Worm (Caenorhabditis elegans) whole organism, L1 larva: ENCODE measurements around the gene ist-1.
A peak's percentile ranks its signal among the peaks of the same experiment; 100 is the strongest.

Source experiments
- C34B4.2 ChIP-seq: sonication (generic microtip); optimal IDR thresholded peaks from 2 replicates; lab custom pipeline; 2017; ENCODE audit warnings: mild to moderate bottlenecking, missing genetic modification characterization, missing compliant biosample characterization
- Y116A8C.19 ChIP-seq: sonication (generic microtip); optimal IDR thresholded peaks from 2 replicates; lab custom pipeline; 2016; ENCODE audit warnings: missing compliant biosample characterization, missing genetic modification characterization, borderline replicate concordance
- ceh-63 ChIP-seq: fragments of 200-800 bp; sonication (Bioruptor generic); optimal IDR thresholded peaks from 2 replicates; lab custom pipeline; 2018; ENCODE audit warnings: mild to moderate bottlenecking, missing genetic modification characterization, missing compliant biosample characterization
- ces-1 ChIP-seq: fragments of 150-350 bp; optimal IDR thresholded peaks from 2 replicates; lab custom pipeline; 2014; ENCODE audit warnings: missing biosample characterization, missing genetic modification reagents, missing genetic modification characterization
- dpl-1 ChIP-seq, 3 experiments: fragments of 150-350 bp in 2 of 3; sonication (generic microtip) in 1 of 3; optimal IDR thresholded peaks; 2 replicates each; lab custom pipeline; 2014 to 2017; ENCODE audit warnings: missing biosample characterization in 3 of 3, missing genetic modification characterization in 3 of 3, missing genetic modification reagents in 3 of 3
- dsc-1 ChIP-seq: sonication (generic microtip); optimal IDR thresholded peaks from 2 replicates; lab custom pipeline; 2016; ENCODE audit warnings: mild to moderate bottlenecking, missing genetic modification characterization, missing compliant biosample characterization
- efl-3 ChIP-seq: fragments of 200-800 bp; sonication (Bioruptor generic); optimal IDR thresholded peaks from 2 replicates; lab custom pipeline; 2018; ENCODE audit warnings: mild to moderate bottlenecking, missing genetic modification characterization, missing compliant biosample characterization
- egl-13 ChIP-seq: sonication (generic microtip); optimal IDR thresholded peaks from 2 replicates; lab custom pipeline; 2016; ENCODE audit warnings: missing genotype, missing genetic modification reagents, missing genetic modification characterization, missing compliant biosample characterization
- egl-27 ChIP-seq, 2 experiments: fragments of 150-350 bp in 1 of 2; sonication (generic microtip); optimal IDR thresholded peaks; 3 replicates each; lab custom pipeline; 2017 to 2018; ENCODE audit warnings: missing biosample characterization in 2 of 2, missing genetic modification characterization in 2 of 2, missing genetic modification reagents in 2 of 2
- elt-2 ChIP-seq: sonication (generic microtip); optimal IDR thresholded peaks from 2 replicates; lab custom pipeline; 2016; ENCODE audit warnings: missing genetic modification characterization, mild to moderate bottlenecking, inconsistent platforms, missing compliant biosample characterization, missing genetic modification reagents
- fkh-10 ChIP-seq: sonication (generic microtip); optimal IDR thresholded peaks from 2 replicates; lab custom pipeline; 2017; ENCODE audit warnings: missing biosample characterization, missing genetic modification reagents, missing genetic modification characterization
- fos-1 ChIP-seq: fragments of 150-350 bp; optimal IDR thresholded peaks from 2 replicates; lab custom pipeline; 2014; ENCODE audit warnings: missing biosample characterization, missing genetic modification characterization
- hlh-4 ChIP-seq: sonication (generic microtip); optimal IDR thresholded peaks from 2 replicates; lab custom pipeline; 2016; ENCODE audit warnings: mild to moderate bottlenecking, missing genetic modification characterization, missing compliant biosample characterization
- lin-15B ChIP-seq: fragments of 150-350 bp; sonication (generic microtip); optimal IDR thresholded peaks from 3 replicates; lab custom pipeline; 2014; ENCODE audit warnings: missing biosample characterization, missing genetic modification characterization
- lir-3 ChIP-seq: sonication (generic microtip); optimal IDR thresholded peaks from 2 replicates; lab custom pipeline; 2016; ENCODE audit warnings: mild to moderate bottlenecking, missing genetic modification characterization, moderate library complexity, missing compliant biosample characterization; ENCODE audit not compliant: poor library complexity
- lsy-2 ChIP-seq, 2 experiments: fragments of 150-350 bp; optimal IDR thresholded peaks; 2 replicates each; lab custom pipeline; 2014; ENCODE audit warnings: missing biosample characterization in 2 of 2, missing genetic modification characterization in 2 of 2
- mab-9 ChIP-seq: fragments of 200-800 bp; sonication (Bioruptor generic); IDR thresholded peaks from 2 replicates; pipeline ENCODE4 v1.3.6; 2022; ENCODE audit warnings: missing genetic modification reagents, missing genetic modification characterization, missing compliant biosample characterization
- mef-2 ChIP-seq: fragments of 150-350 bp; optimal IDR thresholded peaks from 2 replicates; lab custom pipeline; 2014; ENCODE audit warnings: missing biosample characterization, missing genetic modification characterization
- nhr-20 ChIP-seq: sonication (generic microtip); optimal IDR thresholded peaks from 2 replicates; lab custom pipeline; 2016; ENCODE audit warnings: mild to moderate bottlenecking, missing genetic modification characterization, missing compliant biosample characterization
- nhr-237 ChIP-seq: fragments of 150-350 bp; optimal IDR thresholded peaks from 2 replicates; lab custom pipeline; 2014; ENCODE audit warnings: missing biosample characterization, missing genetic modification characterization
- nhr-28 ChIP-seq: fragments of 150-350 bp; optimal IDR thresholded peaks from 2 replicates; lab custom pipeline; 2014; ENCODE audit warnings: missing biosample characterization, missing genetic modification characterization
- nhr-47 ChIP-seq: sonication (generic microtip); optimal IDR thresholded peaks from 2 replicates; lab custom pipeline; 2016; ENCODE audit warnings: mild to moderate bottlenecking, missing genetic modification characterization, moderate library complexity, missing compliant biosample characterization
- nhr-76 ChIP-seq: sonication (generic microtip); optimal IDR thresholded peaks from 2 replicates; lab custom pipeline; 2017; ENCODE audit warnings: missing biosample characterization, missing genetic modification characterization
- nhr-84 ChIP-seq: sonication (generic microtip); optimal IDR thresholded peaks from 2 replicates; lab custom pipeline; 2017; ENCODE audit warnings: missing biosample characterization, missing genetic modification characterization
- nhr-85 ChIP-seq: sonication (generic microtip); peaks from one replicate; lab custom pipeline; 2016; ENCODE audit warnings: missing genetic modification characterization, inconsistent platforms, missing compliant biosample characterization
- pag-3 ChIP-seq: sonication (generic microtip); optimal IDR thresholded peaks from 2 replicates; lab custom pipeline; 2017; ENCODE audit warnings: missing genetic modification characterization, mild to moderate bottlenecking, missing compliant biosample characterization, antibody characterized with exemption, borderline replicate concordance; ENCODE audit not compliant: insufficient read depth
- pqm-1 ChIP-seq: sonication (generic microtip); optimal IDR thresholded peaks from 3 replicates; lab custom pipeline; 2017; ENCODE audit warnings: missing biosample characterization, missing genetic modification characterization
- snpc-4 ChIP-seq: fragments of 150-350 bp; optimal IDR thresholded peaks from 2 replicates; lab custom pipeline; 2014; ENCODE audit warnings: missing biosample characterization, missing genetic modification characterization
- sup-37 ChIP-seq: fragments of 200-800 bp; sonication (Bioruptor generic); optimal IDR thresholded peaks from 2 replicates; lab custom pipeline; 2018; ENCODE audit warnings: mild to moderate bottlenecking, missing genetic modification characterization, missing compliant biosample characterization
- tbx-2 ChIP-seq: sonication (generic microtip); optimal IDR thresholded peaks from 2 replicates; lab custom pipeline; 2016; ENCODE audit warnings: missing genetic modification characterization, missing compliant biosample characterization
- tlp-1 ChIP-seq: fragments of 150-350 bp; optimal IDR thresholded peaks from 2 replicates; lab custom pipeline; 2014; ENCODE audit warnings: missing biosample characterization, missing genetic modification characterization
- unc-130 ChIP-seq: fragments of 150-350 bp; optimal IDR thresholded peaks from 2 replicates; lab custom pipeline; 2017; ENCODE audit warnings: missing biosample characterization, missing genetic modification characterization, inconsistent platforms
- unc-62 ChIP-seq: fragments of 150-350 bp; optimal IDR thresholded peaks from 2 replicates; lab custom pipeline; 2014; ENCODE audit warnings: missing biosample characterization, missing genetic modification reagents, missing genetic modification characterization
- unc-98 ChIP-seq: fragments of 200-800 bp; sonication (Bioruptor generic); IDR thresholded peaks from 2 replicates; pipeline ENCODE4 v1.3.6; 2022; ENCODE audit warnings: missing genetic modification characterization, missing compliant biosample characterization
- ztf-11 ChIP-seq, 2 experiments: sonication (generic microtip); optimal IDR thresholded peaks; 2 replicates each; lab custom pipeline; 2016 to 2017; ENCODE audit warnings: missing genetic modification characterization in 2 of 2, missing biosample characterization in 1 of 2, missing compliant biosample characterization in 1 of 2
- ztf-4 ChIP-seq: fragments of 150-350 bp; optimal IDR thresholded peaks from 2 replicates; lab custom pipeline; 2014; ENCODE audit warnings: missing biosample characterization, missing genetic modification characterization

The ist-1 gene

ce11 chrX:7181627-7182026, 55.2 kb downstream of the ist-1 start (continued):
- TF ChIP-seq egl-27 (tag; optimal IDR thresholded peaks at IDR 0.05; lab: Kevin White, UChicago) (peak in 1 of 2 experiments; percentile 59), lsy-2 (tag; optimal IDR thresholded peaks at IDR 0.05; lab: Kevin White, UChicago) (peak; percentile 76 to 86), sup-37 (peak; percentile 65), Y116A8C.19 (tag; lab: Kevin White, UChicago) (no peak), nhr-47 (tag; lab: Kevin White, UChicago) (peak; percentile 94), fos-1 (peak; percentile 89), nhr-28 (tag; lab: Kevin White, UChicago) (no peak), tlp-1 (tag; lab: Kevin White, UChicago) (no peak), mab-9 (GFP tag; lab: Robert Waterston, UW) (no peak), ces-1 (GFP tag; lab: Kevin White, UChicago) (no peak), elt-2 (peak; percentile 92), tbx-2 (tag; lab: Kevin White, UChicago) (peak; percentile 89), nhr-76 (no peak), nhr-237 (tag; lab: Kevin White, UChicago) (peak; percentile 86), nhr-85 (tag; lab: Kevin White, UChicago) (peak; percentile 96), pqm-1 (tag; lab: Kevin White, UChicago) (peak; percentile 17), ztf-11 (tag; optimal IDR thresholded peaks at IDR 0.05; lab: Kevin White, UChicago) (peak in 1 of 2 experiments; percentile 80), snpc-4 (peak; percentile 46), lin-15B (tag; lab: Kevin White, UChicago) (no peak), unc-62 (no peak), ceh-63 (GFP tag; lab: Kevin White, UChicago) (no peak), ztf-4 (peak; percentile 88), egl-13 (tag; lab: Kevin White, UChicago) (peak; percentile 14), hlh-4 (peak; percentile 41), nhr-20 (tag; lab: Kevin White, UChicago) (peak; percentile 95), unc-98 (no peak), efl-3 (peak; percentile 61), mef-2 (tag; lab: Kevin White, UChicago) (peak; percentile 29), lir-3 (tag; lab: Kevin White, UChicago) (peak; percentile 66), unc-130 (tag; lab: Kevin White, UChicago) (peak; percentile 54), C34B4.2 (tag; lab: Kevin White, UChicago) (no peak), nhr-84 (tag; lab: Kevin White, UChicago) (no peak)
- TF ChIP-seq, all 84 proteins: peak for 57

- TF ChIP-seq dpl-1 (GFP tag; optimal IDR thresholded peaks at IDR 0.05; lab: Kevin White, UChicago) (no peak), snpc-4 (no peak), sup-37 (no peak), dsc-1 (tag; lab: Kevin White, UChicago) (no peak), egl-27 (tag; optimal IDR thresholded peaks at IDR 0.05; lab: Kevin White, UChicago) (no peak), nhr-20 (tag; lab: Kevin White, UChicago) (no peak), egl-13 (tag; lab: Kevin White, UChicago) (no peak), pag-3 (tag; lab: Kevin White, UChicago) (no peak), fkh-10 (no peak)
These were observed 61.2 kb downstream of the ist-1 start, which contains the start of gene C55B6.4 for ce11 chrX:7187602-7188001. Gene C55B6.4 (minus strand): TSS chrX:7187702.
